Worm (Caenorhabditis elegans) whole organism, L4/young adult: ENCODE data around the gene msrp-7.

ENCODE experiments used
- W03F9.2 ChIP-seq: fragments of 150-350 bp; optimal IDR thresholded peaks from 2 replicates; lab custom pipeline; 2014; ENCODE audit warnings: missing biosample characterization, missing genetic modification characterization
- him-1 ChIP-seq: sonication (generic microtip); optimal IDR thresholded peaks from 2 replicates; lab custom pipeline; 2016; ENCODE audit warnings: missing genotype, missing genetic modification reagents, missing genetic modification characterization, missing compliant biosample characterization

ce11 chrII:10778026-10778425, 32.8 kb upstream of the msrp-7 start, which contains the start of gene mpz-1:
- TF ChIP-seq W03F9.2 (tag; lab: Kevin White, UChicago) (no peak), him-1 (no peak)
